Worm (Caenorhabditis elegans) whole organism, early embryonic: ENCODE measurements around the gene eif-2Bgamma.

Source experiments
- B0310.2 ChIP-seq: sonication (generic microtip); optimal IDR thresholded peaks from 2 replicates; lab custom pipeline; 2016; ENCODE audit warnings: mild to moderate bottlenecking, missing genetic modification characterization, missing compliant biosample characterization
- aly-1 ChIP-seq: sonication (generic microtip); optimal IDR thresholded peaks from 2 replicates; lab custom pipeline; 2016; ENCODE audit warnings: missing genetic modification characterization, missing compliant biosample characterization
- ama-1 ChIP-seq: fragments of 150-350 bp; optimal IDR thresholded peaks from 2 replicates; lab custom pipeline; 2014
- ceh-13 ChIP-seq: fragments of 200-800 bp; sonication (Bioruptor generic); optimal IDR thresholded peaks from 2 replicates; lab custom pipeline; 2018; ENCODE audit warnings: mild to moderate bottlenecking, missing genetic modification characterization, missing compliant biosample characterization
- ceh-36 ChIP-seq: sonication (generic microtip); optimal IDR thresholded peaks from 2 replicates; lab custom pipeline; 2016; ENCODE audit warnings: missing genetic modification characterization, inconsistent platforms, missing compliant biosample characterization
- ets-7 ChIP-seq: sonication (generic microtip); optimal IDR thresholded peaks from 2 replicates; lab custom pipeline; 2016; ENCODE audit warnings: missing genotype, missing genetic modification characterization, missing compliant biosample characterization
- flt-1 ChIP-seq: fragments of 200-800 bp; sonication (Bioruptor generic); IDR thresholded peaks from 2 replicates; pipeline ENCODE4 v1.3.6; 2022; ENCODE audit warnings: missing genetic modification characterization, missing compliant biosample characterization
- hmbx-1 ChIP-seq: sonication (generic microtip); optimal IDR thresholded peaks from 2 replicates; lab custom pipeline; 2016; ENCODE audit warnings: mild to moderate bottlenecking, missing genetic modification characterization, missing compliant biosample characterization
- hmg-4 ChIP-seq: fragments of 200-800 bp; sonication (Bioruptor generic); optimal IDR thresholded peaks from 2 replicates; lab custom pipeline; 2018; ENCODE audit warnings: mild to moderate bottlenecking, missing genetic modification characterization, missing compliant biosample characterization
- hnd-1 ChIP-seq: sonication (generic microtip); optimal IDR thresholded peaks from 2 replicates; lab custom pipeline; 2016; ENCODE audit warnings: missing genetic modification characterization, missing compliant biosample characterization
- pes-1 ChIP-seq: fragments of 200-800 bp; sonication (Bioruptor generic); IDR thresholded peaks from 2 replicates; pipeline ENCODE4 v1.3.6; 2022; ENCODE audit warnings: missing genetic modification reagents, missing genetic modification characterization, missing compliant biosample characterization
- scrt-1 ChIP-seq: fragments of 200-800 bp; sonication (Bioruptor generic); IDR thresholded peaks from 2 replicates; pipeline ENCODE4 v1.3.6; 2022; ENCODE audit warnings: missing genetic modification characterization, missing compliant biosample characterization
- sea-1 ChIP-seq: fragments of 200-800 bp; sonication (Bioruptor generic); conservative IDR thresholded peaks from 2 replicates; pipeline ENCODE4 v1.3.6; 2022; ENCODE audit warnings: missing genetic modification characterization, missing compliant biosample characterization
- tbx-11 ChIP-seq: fragments of 200-800 bp; sonication (Bioruptor generic); IDR thresholded peaks from 2 replicates; pipeline ENCODE4 v1.3.6; 2022; ENCODE audit warnings: missing genetic modification characterization, missing compliant biosample characterization
- tra-4 ChIP-seq: sonication (generic microtip); optimal IDR thresholded peaks from 2 replicates; lab custom pipeline; 2017; ENCODE audit warnings: missing genetic modification characterization, missing compliant biosample characterization

eif-2Bgamma gene

ce11 chrII:6915875-6916274 is 51.6 kb downstream of the eif-2Bgamma start, which contains the start of gene B0252.8:
Gene B0252.8, plus strand, starts transcription at chrII:6916166.
- no peak for TF ChIP-seq hnd-1 (tag; lab: Kevin White, UChicago)
- no peak for TF ChIP-seq ama-1 (lab: Kevin White, UChicago)
- TF ChIP-seq sea-1 (GFP tag; lab: Robert Waterston, UW), result no peak
- no peak for TF ChIP-seq aly-1 (tag; lab: Kevin White, UChicago)
- TF ChIP-seq scrt-1 (GFP tag; lab: Robert Waterston, UW), result no peak
- TF ChIP-seq hmbx-1 (tag; lab: Kevin White, UChicago), result no peak
- TF ChIP-seq ceh-13 (GFP tag; lab: Kevin White, UChicago), result no peak
- no peak for TF ChIP-seq flt-1 (GFP tag; lab: Robert Waterston, UW)
- TF ChIP-seq hmg-4 (GFP tag; lab: Kevin White, UChicago), result no peak
- no peak for TF ChIP-seq tra-4 (tag; lab: Kevin White, UChicago)
- no peak for TF ChIP-seq pes-1 (GFP tag; lab: Robert Waterston, UW)
- no peak for TF ChIP-seq ets-7 (tag; lab: Kevin White, UChicago)
- no peak for TF ChIP-seq B0310.2
- TF ChIP-seq ceh-36 (tag; lab: Kevin White, UChicago), result no peak
- TF ChIP-seq tbx-11, result no peak
